Worm (Caenorhabditis elegans) whole organism, L2 larva: ENCODE measurements around the gene str-182.

Experiments
- C34F6.9 ChIP-seq: fragments of 150-350 bp; optimal IDR thresholded peaks from 2 replicates; lab custom pipeline; 2014; ENCODE audit warnings: missing biosample characterization, missing genetic modification characterization
- ZK546.5 ChIP-seq: sonication (generic microtip); optimal IDR thresholded peaks from 2 replicates; lab custom pipeline; 2017; ENCODE audit warnings: missing biosample characterization, missing genetic modification characterization
- alr-1 ChIP-seq: fragments of 150-350 bp; optimal IDR thresholded peaks from 2 replicates; lab custom pipeline; 2014; ENCODE audit warnings: missing biosample characterization, missing genetic modification characterization
- aly-2 ChIP-seq: fragments of 150-350 bp; optimal IDR thresholded peaks from 2 replicates; lab custom pipeline; 2014; ENCODE audit warnings: missing biosample characterization, missing genetic modification characterization
- ceh-16 ChIP-seq: fragments of 150-350 bp; optimal IDR thresholded peaks from 2 replicates; lab custom pipeline; 2014; ENCODE audit warnings: missing biosample characterization, missing genetic modification characterization
- lin-39 ChIP-seq: fragments of 150-350 bp; optimal IDR thresholded peaks from 2 replicates; lab custom pipeline; 2014; ENCODE audit warnings: missing biosample characterization, missing genetic modification reagents, missing genetic modification characterization
- mab-5 ChIP-seq: fragments of 150-350 bp; optimal IDR thresholded peaks from 2 replicates; lab custom pipeline; 2014; ENCODE audit warnings: missing biosample characterization, missing genetic modification characterization
- mbf-1 ChIP-seq: sonication (generic microtip); optimal IDR thresholded peaks from 2 replicates; lab custom pipeline; 2017; ENCODE audit warnings: missing biosample characterization, missing genetic modification characterization
- mdl-1 ChIP-seq, 2 experiments: fragments of 150-350 bp in 1 of 2; sonication (generic microtip) in 1 of 2; optimal IDR thresholded peaks; 2 replicates each; lab custom pipeline; 2017; ENCODE audit warnings: missing biosample characterization in 2 of 2, missing genetic modification characterization in 2 of 2
- nhr-12 ChIP-seq: fragments of 150-350 bp; optimal IDR thresholded peaks from 2 replicates; lab custom pipeline; 2014; ENCODE audit warnings: missing biosample characterization, missing genetic modification characterization
- nhr-129 ChIP-seq: fragments of 150-350 bp; optimal IDR thresholded peaks from 2 replicates; lab custom pipeline; 2014; ENCODE audit warnings: missing biosample characterization, missing genetic modification characterization
- nhr-23 ChIP-seq: fragments of 150-350 bp; optimal IDR thresholded peaks from 2 replicates; lab custom pipeline; 2014; ENCODE audit warnings: missing biosample characterization, missing genetic modification reagents, missing genetic modification characterization
- nhr-25 ChIP-seq: fragments of 150-350 bp; sonication (generic microtip); optimal IDR thresholded peaks from 3 replicates; lab custom pipeline; 2014; ENCODE audit warnings: missing biosample characterization, missing genetic modification characterization
- nhr-77 ChIP-seq: fragments of 150-350 bp; optimal IDR thresholded peaks from 2 replicates; lab custom pipeline; 2014; ENCODE audit warnings: missing biosample characterization, missing genetic modification characterization
- peb-1 ChIP-seq: fragments of 150-350 bp; optimal IDR thresholded peaks from 2 replicates; lab custom pipeline; 2014; ENCODE audit warnings: missing biosample characterization, missing genetic modification characterization
- sem-4 ChIP-seq: fragments of 150-350 bp; optimal IDR thresholded peaks from 2 replicates; lab custom pipeline; 2014; ENCODE audit warnings: missing biosample characterization, missing genetic modification reagents, missing genetic modification characterization
- skn-1 ChIP-seq: sonication (generic microtip); optimal IDR thresholded peaks from 2 replicates; lab custom pipeline; 2017; ENCODE audit warnings: missing biosample characterization, missing genetic modification characterization
- sma-9 ChIP-seq, 2 experiments: fragments of 150-350 bp in 1 of 2; sonication (generic microtip) in 1 of 2; optimal IDR thresholded peaks; 2 replicates each; lab custom pipeline; 2014 to 2016; ENCODE audit warnings: missing genetic modification characterization in 2 of 2, mild to moderate bottlenecking in 1 of 2, missing biosample characterization in 1 of 2, missing compliant biosample characterization in 1 of 2, missing genetic modification reagents in 1 of 2, moderate library complexity in 1 of 2
- unc-62 ChIP-seq: fragments of 150-350 bp; optimal IDR thresholded peaks from 2 replicates; lab custom pipeline; 2014; ENCODE audit warnings: missing biosample characterization, missing genetic modification reagents, missing genetic modification characterization
- ztf-11 ChIP-seq: sonication (generic microtip); optimal IDR thresholded peaks from 2 replicates; lab custom pipeline; 2017; ENCODE audit warnings: missing biosample characterization, missing genetic modification characterization
- ztf-4 ChIP-seq: fragments of 150-350 bp; optimal IDR thresholded peaks from 2 replicates; lab custom pipeline; 2014; ENCODE audit warnings: missing biosample characterization, missing genetic modification characterization

Gene str-182

DNA sequence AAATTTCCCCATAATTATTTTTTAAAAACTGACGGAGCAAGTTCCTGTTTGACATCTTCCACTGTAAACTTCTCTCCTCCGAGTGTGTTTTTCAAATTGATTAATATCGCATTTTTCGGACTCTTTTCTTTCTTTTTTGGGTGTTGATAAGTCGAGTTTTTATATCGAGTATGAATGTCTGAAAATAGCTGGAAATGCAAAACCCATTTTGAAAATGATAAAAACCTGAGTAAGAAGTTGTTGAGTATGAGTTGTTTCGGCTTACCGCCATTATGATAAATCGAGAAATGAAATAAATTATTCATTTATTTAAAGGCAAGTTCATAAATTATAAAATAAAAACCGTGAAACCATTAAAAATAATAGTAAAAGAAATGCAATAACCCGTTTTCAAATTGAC lies 47.5 kb downstream of the str-182 start, which contains the start of gene ZK856.18:
ZK856.18 (minus strand) TSS at position 289 of the 400 bp plus-strand sequence.
- TF ChIP-seq nhr-77 (tag; lab: Kevin White, UChicago) (no peak), mbf-1 (tag; lab: Kevin White, UChicago) (no peak), ZK546.5 (tag; lab: Kevin White, UChicago) (no peak), nhr-25 (tag; lab: Kevin White, UChicago) (no peak)

DNA sequence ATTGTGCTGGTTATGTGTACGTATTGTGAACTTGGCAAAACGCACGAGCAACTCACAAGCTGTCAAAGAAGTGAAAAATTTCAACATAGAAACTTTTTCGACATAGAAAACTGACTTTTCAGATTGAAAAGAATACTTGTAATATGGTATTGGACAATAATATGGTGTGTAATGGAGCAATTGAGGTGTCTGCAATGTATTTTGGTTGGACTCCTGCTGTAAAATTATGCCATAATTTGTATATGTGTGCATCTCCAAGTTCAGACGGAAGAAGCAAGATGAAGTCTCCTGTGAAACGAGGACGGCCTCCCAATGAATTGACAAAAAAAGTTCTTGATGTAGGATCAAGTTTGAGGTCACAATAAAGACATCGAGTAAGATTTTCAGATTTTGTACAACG lies 49.4 kb downstream of the str-182 start:
- TF ChIP-seq mdl-1 (tag; optimal IDR thresholded peaks at IDR 0.05; lab: Kevin White, UChicago) (no peak), alr-1 (tag; lab: Kevin White, UChicago) (no peak), nhr-129 (tag; lab: Kevin White, UChicago) (no peak), skn-1 (no peak), unc-62 (no peak), lin-39 (tag; lab: Kevin White, UChicago) (no peak), ceh-16 (no peak), C34F6.9 (tag; lab: Kevin White, UChicago) (no peak), peb-1 (tag; lab: Kevin White, UChicago) (no peak), nhr-23 (tag; lab: Kevin White, UChicago) (no peak), ztf-4 (tag; lab: Kevin White, UChicago) (no peak), aly-2 (tag; lab: Kevin White, UChicago) (no peak), ZK546.5 (tag; lab: Kevin White, UChicago) (no peak)
- TF ChIP-seq, all 48 proteins: peak for 0

DNA sequence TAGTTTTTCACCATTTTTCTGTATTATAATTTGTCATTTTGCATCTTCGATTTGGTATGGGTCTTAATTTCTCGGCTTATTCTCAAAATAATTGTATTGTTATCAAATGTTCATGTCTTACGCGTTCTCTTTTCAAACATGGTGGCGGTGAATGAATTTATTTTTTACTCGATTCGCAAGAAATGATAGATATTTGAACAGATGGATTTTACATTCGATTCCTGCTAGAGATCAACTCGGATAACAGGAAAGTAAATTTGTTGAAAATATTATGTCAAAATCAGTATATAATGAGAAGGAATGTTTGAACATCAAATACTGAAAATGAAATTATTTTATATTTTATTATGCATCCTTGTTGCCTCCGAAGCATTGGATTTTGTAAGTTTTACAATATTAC lies 50.2 kb downstream of the str-182 start, which contains the start of gene ZK856.4:
ZK856.4 (plus strand) TSS at position 301 of the 400 bp plus-strand sequence.
- TF ChIP-seq C34F6.9 (tag; lab: Kevin White, UChicago) (no peak), mab-5 (tag; lab: Kevin White, UChicago) (no peak), lin-39 (tag; lab: Kevin White, UChicago) (no peak), ztf-11 (no peak), nhr-12 (tag; lab: Kevin White, UChicago) (no peak), sma-9 (GFP tag; optimal IDR thresholded peaks at IDR 0.05; lab: Kevin White, UChicago) (no peak), sma-9 (tag; optimal IDR thresholded peaks at IDR 0.05; lab: Kevin White, UChicago) (no peak), peb-1 (tag; lab: Kevin White, UChicago) (no peak), sem-4 (tag; lab: Kevin White, UChicago) (no peak)
